Worm (Caenorhabditis elegans) whole organism, midembryonic: ENCODE results near the gene str-4.
A peak's percentile ranks its signal among the peaks of the same experiment; 100 is the strongest.

ENCODE experiments used
- T22C8.4 ChIP-seq: fragments of 200-800 bp; sonication (Bioruptor generic); IDR thresholded peaks from 2 replicates; pipeline ENCODE4 v1.3.6; 2022; ENCODE audit warnings: missing genetic modification characterization, missing compliant biosample characterization
- cog-1 ChIP-seq: sonication (generic microtip); optimal IDR thresholded peaks from 2 replicates; lab custom pipeline; 2016; ENCODE audit warnings: missing genetic modification characterization, missing compliant biosample characterization
- flt-1 ChIP-seq: fragments of 200-800 bp; sonication (Bioruptor generic); IDR thresholded peaks from 2 replicates; pipeline ENCODE4 v1.3.6; 2022; ENCODE audit warnings: missing genetic modification characterization, missing compliant biosample characterization
- klf-2 ChIP-seq: fragments of 200-800 bp; sonication (Bioruptor generic); conservative IDR thresholded peaks from 2 replicates; pipeline ENCODE4 v1.3.6; 2022; ENCODE audit warnings: missing genetic modification reagents, missing genetic modification characterization, missing compliant biosample characterization
- med-1 ChIP-seq: sonication (generic microtip); optimal IDR thresholded peaks from 2 replicates; lab custom pipeline; 2017; ENCODE audit warnings: missing genetic modification characterization, mild to moderate bottlenecking, missing compliant biosample characterization, antibody characterized with exemption, missing genetic modification reagents; ENCODE audit not compliant: insufficient read depth
- ref-1 ChIP-seq: fragments of 200-800 bp; sonication (Bioruptor generic); conservative IDR thresholded peaks from 2 replicates; pipeline ENCODE4 v1.3.6; 2022; ENCODE audit warnings: missing genetic modification reagents, missing genetic modification characterization, missing compliant biosample characterization
- tab-1 ChIP-seq: fragments of 200-800 bp; sonication (Bioruptor generic); IDR thresholded peaks from 2 replicates; pipeline ENCODE4 v1.3.6; 2022; ENCODE audit warnings: missing genetic modification characterization, missing compliant biosample characterization
- ztf-23 ChIP-seq: fragments of 200-800 bp; sonication (Bioruptor generic); IDR thresholded peaks from 2 replicates; pipeline ENCODE4 v1.3.6; 2022; ENCODE audit warnings: missing genetic modification reagents, missing genetic modification characterization, missing compliant biosample characterization
- ztf-29 ChIP-seq: fragments of 200-800 bp; sonication (Bioruptor generic); IDR thresholded peaks from 2 replicates; pipeline ENCODE4 v1.3.6; 2022; ENCODE audit warnings: missing genetic modification reagents, missing genetic modification characterization, missing compliant biosample characterization

Gene str-4

ce11 chrV:13317247-13317646, 22.3 kb downstream of the str-4 start:
- TF ChIP-seq tab-1 (0 out of 2 replicates have a peak, but pooled peaks have one; percentile 31), klf-2 (GFP tag; lab: Robert Waterston, UW) (0 out of 2 replicates have a peak, but pooled peaks have one; percentile 8)

DNA sequence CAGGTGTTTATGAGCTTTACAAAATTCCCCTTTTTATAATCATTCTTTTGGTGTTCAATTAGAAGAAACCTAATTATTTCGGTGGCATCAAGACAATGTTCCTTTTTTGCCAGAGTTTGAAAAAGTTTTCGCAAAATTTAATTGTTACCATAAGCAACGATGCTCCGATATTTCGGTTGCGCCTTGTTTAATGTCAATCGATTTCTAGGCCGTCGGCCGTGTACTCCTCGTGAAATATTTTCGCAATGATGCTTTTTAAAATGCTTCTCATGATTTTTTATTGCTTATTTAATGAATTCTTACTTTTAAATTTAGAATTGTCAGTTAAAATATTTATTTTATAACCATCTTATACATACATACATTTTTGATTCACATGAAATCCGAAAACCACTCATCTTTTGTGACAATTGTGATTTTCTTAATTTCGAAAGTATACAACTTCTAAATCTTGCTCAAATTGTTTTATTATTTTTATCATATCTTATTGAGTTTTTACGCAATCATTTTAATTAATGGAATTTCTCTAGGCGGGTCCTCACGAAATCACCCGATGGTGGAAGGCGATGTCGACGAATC, 26.4 kb downstream of the str-4 start, which contains the start of gene C50B6.3:
C50B6.3 (plus strand) TSS at position 529 of the 579 bp plus-strand sequence.
- no peak for TF ChIP-seq tab-1
- no peak for TF ChIP-seq flt-1
- peak; percentile 69 for TF ChIP-seq T22C8.4 (GFP tag; lab: Robert Waterston, UW)
- TF ChIP-seq ztf-23 (GFP tag; lab: Robert Waterston, UW): 0 out of 2 replicates have a peak, but pooled peaks have one; percentile 62
- no peak for TF ChIP-seq ref-1 (GFP tag; lab: Robert Waterston, UW)
- no peak for TF ChIP-seq ztf-29 (GFP tag; lab: Robert Waterston, UW)
- no peak for TF ChIP-seq klf-2 (GFP tag; lab: Robert Waterston, UW)

DNA sequence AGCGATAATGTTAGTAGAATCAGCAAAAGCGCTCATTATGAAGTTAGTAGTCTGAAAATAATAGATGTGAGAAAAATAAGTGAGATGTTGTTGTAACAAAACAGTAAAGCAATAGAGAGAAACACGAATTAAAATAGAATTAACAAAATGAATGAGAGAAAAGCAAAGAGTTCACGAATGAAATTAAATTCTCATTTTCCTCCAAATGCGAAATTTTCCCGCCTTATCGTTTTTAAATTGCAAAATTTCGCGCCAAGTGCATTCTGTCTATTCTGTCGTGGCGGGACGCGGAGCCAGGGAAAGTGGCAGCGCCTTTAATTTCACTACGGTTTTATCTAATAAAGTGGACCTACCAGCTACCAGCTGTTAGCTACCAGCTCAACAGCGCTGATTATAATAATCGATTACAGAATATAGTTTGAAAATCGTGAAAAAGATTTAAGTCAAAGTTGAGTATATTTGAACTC, 27.3 kb downstream of the str-4 start, which contains the start of gene nasp-2:
nasp-2 (minus strand) TSS at position 51 of the 467 bp plus-strand sequence.
- TF ChIP-seq tab-1: no peak
- TF ChIP-seq ztf-29 (GFP tag; lab: Robert Waterston, UW): no peak
- TF ChIP-seq T22C8.4 (GFP tag; lab: Robert Waterston, UW): no peak
- no peak for TF ChIP-seq cog-1 (tag; lab: Kevin White, UChicago)
- TF ChIP-seq med-1: no peak
- no peak for TF ChIP-seq ztf-23 (GFP tag; lab: Robert Waterston, UW)
- no peak for TF ChIP-seq ref-1 (GFP tag; lab: Robert Waterston, UW)
- no peak for TF ChIP-seq flt-1
- TF ChIP-seq klf-2 (GFP tag; lab: Robert Waterston, UW): no peak

DNA sequence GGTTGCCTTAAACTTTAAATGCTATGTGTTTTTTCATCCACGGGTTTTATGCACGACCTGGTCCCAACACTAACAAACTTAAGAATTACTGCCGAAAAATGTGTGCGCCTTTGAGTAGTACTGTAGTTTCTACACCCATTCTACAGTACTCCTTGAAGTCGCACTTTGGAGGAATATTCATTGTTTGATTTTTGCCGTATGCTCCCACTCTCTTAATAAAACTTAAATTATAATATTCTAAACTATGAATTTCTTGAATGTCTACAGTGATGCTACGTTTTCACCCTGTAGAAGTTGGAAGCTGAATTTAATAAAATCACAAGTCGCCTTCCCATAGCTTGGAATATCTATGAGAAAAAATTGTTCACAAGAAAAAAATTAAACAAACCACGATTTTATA, 29.7 kb downstream of the str-4 start:
- TF ChIP-seq flt-1 (no peak), ztf-29 (GFP tag; lab: Robert Waterston, UW) (no peak), klf-2 (GFP tag; lab: Robert Waterston, UW) (no peak), cog-1 (tag; lab: Kevin White, UChicago) (no peak), med-1 (no peak), ztf-23 (GFP tag; lab: Robert Waterston, UW) (no peak), tab-1 (no peak), ref-1 (GFP tag; lab: Robert Waterston, UW) (no peak), T22C8.4 (GFP tag; lab: Robert Waterston, UW) (no peak)

DNA sequence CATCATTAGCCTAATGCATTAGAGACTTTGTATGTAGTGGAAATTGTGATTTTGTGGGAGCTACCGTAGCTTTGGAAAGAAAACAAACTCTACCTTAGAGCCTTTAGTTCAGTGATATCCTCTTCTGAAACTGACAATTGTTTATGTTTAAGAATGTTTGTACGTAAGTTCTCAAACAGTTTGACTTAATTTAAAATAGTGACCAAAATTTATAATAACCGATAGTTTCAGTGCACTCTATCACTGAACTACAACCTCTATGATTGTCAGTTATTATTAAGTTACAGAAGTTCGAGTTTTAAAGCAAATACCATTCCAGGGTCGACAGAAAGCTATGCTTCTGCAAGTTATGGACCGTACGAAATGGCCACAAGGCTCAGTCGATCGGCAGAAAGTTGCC, 30.9 kb downstream of the str-4 start, which contains the start of gene C50B6.1:
C50B6.1 (plus strand) TSS at position 301 of the 400 bp plus-strand sequence.
- TF ChIP-seq tab-1 (no peak), ztf-23 (GFP tag; lab: Robert Waterston, UW) (no peak), T22C8.4 (GFP tag; lab: Robert Waterston, UW) (no peak), ztf-29 (GFP tag; lab: Robert Waterston, UW) (no peak), cog-1 (tag; lab: Kevin White, UChicago) (no peak), ref-1 (GFP tag; lab: Robert Waterston, UW) (no peak), klf-2 (GFP tag; lab: Robert Waterston, UW) (no peak), flt-1 (no peak), med-1 (no peak)

DNA sequence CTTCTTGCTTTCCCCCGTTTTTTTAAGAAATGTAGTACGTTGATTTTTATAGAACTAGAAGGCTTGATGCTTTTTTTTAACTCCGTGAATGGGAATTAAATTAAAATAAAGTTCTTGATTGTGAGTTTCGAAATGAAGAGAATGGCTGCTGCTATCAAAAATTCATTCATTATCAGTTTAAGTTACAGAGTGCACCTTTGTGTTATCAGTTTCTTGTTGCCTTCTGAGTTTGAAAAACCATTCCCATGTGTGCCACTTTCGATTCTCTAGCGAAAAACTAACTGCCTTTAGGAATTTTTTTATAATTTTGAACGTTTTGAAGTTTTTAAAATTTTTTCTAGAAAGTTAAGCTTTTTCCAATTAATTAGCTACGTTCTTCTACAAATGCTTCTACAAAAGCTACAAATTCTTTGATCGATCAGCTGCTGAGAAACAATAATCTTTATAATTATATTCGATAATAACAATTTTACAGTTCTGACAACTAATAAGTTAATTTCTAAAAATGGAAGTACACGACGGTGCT, 34.8 kb downstream of the str-4 start, which contains the start of gene C26E1.2:
C26E1.2 (plus strand) TSS at position 476 of the 526 bp plus-strand sequence.
- TF ChIP-seq T22C8.4 (GFP tag; lab: Robert Waterston, UW) (no peak), flt-1 (no peak), tab-1 (no peak), klf-2 (GFP tag; lab: Robert Waterston, UW) (no peak), ztf-23 (GFP tag; lab: Robert Waterston, UW) (no peak), med-1 (no peak), ref-1 (GFP tag; lab: Robert Waterston, UW) (no peak), ztf-29 (GFP tag; lab: Robert Waterston, UW) (no peak), cog-1 (tag; lab: Kevin White, UChicago) (no peak)

ce11 chrV:13301443-13301842, 38.1 kb downstream of the str-4 start, which contains the start of gene ceh-79:
Gene ceh-79, plus strand, starts transcription at chrV:13301833.
- TF ChIP-seq ztf-29 (GFP tag; lab: Robert Waterston, UW) (no peak), cog-1 (tag; lab: Kevin White, UChicago) (no peak), tab-1 (no peak), med-1 (no peak), ref-1 (GFP tag; lab: Robert Waterston, UW) (no peak), ztf-23 (GFP tag; lab: Robert Waterston, UW) (no peak), T22C8.4 (GFP tag; lab: Robert Waterston, UW) (no peak), flt-1 (no peak), klf-2 (GFP tag; lab: Robert Waterston, UW) (no peak)

ce11 chrV:13300492-13300891, 39.0 kb downstream of the str-4 start:
- no peak for TF ChIP-seq ztf-23 (GFP tag; lab: Robert Waterston, UW)
- no peak for TF ChIP-seq ztf-29 (GFP tag; lab: Robert Waterston, UW)
- TF ChIP-seq med-1: no peak
- TF ChIP-seq klf-2 (GFP tag; lab: Robert Waterston, UW): no peak
- no peak for TF ChIP-seq tab-1
- no peak for TF ChIP-seq cog-1 (tag; lab: Kevin White, UChicago)
- TF ChIP-seq T22C8.4 (GFP tag; lab: Robert Waterston, UW): no peak
- TF ChIP-seq flt-1: no peak
- TF ChIP-seq ref-1 (GFP tag; lab: Robert Waterston, UW): no peak

DNA sequence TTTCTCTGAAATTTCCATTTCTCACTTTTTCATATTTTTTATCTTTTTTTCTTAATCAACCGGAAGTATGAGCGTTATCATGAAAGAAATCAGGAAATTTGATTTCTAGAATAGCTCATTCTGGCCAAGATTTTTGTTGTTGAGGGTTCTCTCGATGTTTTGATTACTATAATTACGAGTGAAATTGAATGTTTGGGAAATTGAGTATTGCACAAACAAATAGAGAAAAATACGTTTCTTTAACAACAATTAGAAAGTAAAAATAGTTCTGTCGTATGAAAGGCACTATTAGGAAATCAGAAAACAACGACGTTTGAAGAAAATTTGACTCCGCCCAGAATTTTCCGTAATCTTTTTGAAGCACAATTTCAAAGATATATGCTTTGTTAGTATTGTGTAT, 40.1 kb downstream of the str-4 start:
- TF ChIP-seq klf-2 (GFP tag; lab: Robert Waterston, UW): no peak
- no peak for TF ChIP-seq med-1
- no peak for TF ChIP-seq T22C8.4 (GFP tag; lab: Robert Waterston, UW)
- TF ChIP-seq ref-1 (GFP tag; lab: Robert Waterston, UW): no peak
- TF ChIP-seq ztf-29 (GFP tag; lab: Robert Waterston, UW): no peak
- TF ChIP-seq flt-1: no peak
- TF ChIP-seq ztf-23 (GFP tag; lab: Robert Waterston, UW): no peak
